Fruit fly (Drosophila melanogaster) whole organism, embryonic: Measurements from ENCODE around the gene Coq5.
A peak's percentile ranks its signal among the peaks of the same experiment; 100 is the strongest.

ENCODE experiments used
- Asciz ChIP-seq: fragments of 200-800 bp; sonication (Bioruptor generic); optimal IDR thresholded peaks from 2 replicates; lab custom pipeline; 2017; ENCODE audit warnings: missing biosample characterization, mild to moderate bottlenecking, missing genetic modification characterization, missing genetic modification reagents
- Atf3 ChIP-seq: fragments of 200-800 bp; sonication (Bioruptor generic); optimal IDR thresholded peaks from 3 replicates; lab custom pipeline; 2016; ENCODE audit warnings: missing biosample characterization, missing genetic modification characterization
- BEAF-32 ChIP-seq: fragments of 200-800 bp; sonication (Bioruptor generic); optimal IDR thresholded peaks from 3 replicates; lab custom pipeline; 2017; ENCODE audit warnings: missing biosample characterization, missing genetic modification characterization, mild to moderate bottlenecking, moderate library complexity, missing genetic modification reagents
- CG10274 ChIP-seq: fragments of 200-800 bp; sonication (Bioruptor generic); optimal IDR thresholded peaks from 3 replicates; lab custom pipeline; 2017; ENCODE audit warnings: missing biosample characterization, mild to moderate bottlenecking, missing genetic modification characterization
- CG10462 ChIP-seq: fragments of 200-800 bp; sonication (Bioruptor generic); optimal IDR thresholded peaks from 2 replicates; lab custom pipeline; 2016; ENCODE audit warnings: missing biosample characterization, missing genetic modification characterization
- CG12659 ChIP-seq: fragments of 200-800 bp; sonication (Bioruptor generic); optimal IDR thresholded peaks from 3 replicates; lab custom pipeline; 2017; ENCODE audit warnings: mild to moderate bottlenecking, missing biosample characterization, missing genetic modification reagents, missing genetic modification characterization
- CG14710 ChIP-seq: fragments of 200-800 bp; sonication (Bioruptor generic); optimal IDR thresholded peaks from 3 replicates; lab custom pipeline; 2019; ENCODE audit warnings: missing biosample characterization, mild to moderate bottlenecking, missing genetic modification characterization, moderate library complexity
- CG15269 ChIP-seq: fragments of 200-800 bp; sonication (Bioruptor generic); optimal IDR thresholded peaks from 2 replicates; lab custom pipeline; 2018; ENCODE audit warnings: missing biosample characterization, mild to moderate bottlenecking, missing genetic modification characterization, moderate library complexity
- CG1529 ChIP-seq: fragments of 200-800 bp; sonication (Bioruptor generic); optimal IDR thresholded peaks from 3 replicates; lab custom pipeline; 2018; ENCODE audit warnings: missing biosample characterization, missing genetic modification characterization
- CG1602 ChIP-seq: fragments of 200-800 bp; sonication (Bioruptor generic); optimal IDR thresholded peaks from 3 replicates; lab custom pipeline; 2016; ENCODE audit warnings: missing biosample characterization, missing genetic modification characterization
- CG1647 ChIP-seq: fragments of 200-800 bp; sonication (Bioruptor generic); optimal IDR thresholded peaks from 3 replicates; lab custom pipeline; 2016; ENCODE audit warnings: missing biosample characterization, missing genetic modification characterization
- CG17328 ChIP-seq: fragments of 200-800 bp; sonication (Bioruptor generic); IDR thresholded peaks from 2 replicates; pipeline ENCODE4 v1.3.6; 2022; ENCODE audit warnings: missing biosample characterization, missing genetic modification characterization
- CG17359 ChIP-seq: fragments of 200-800 bp; sonication (Bioruptor generic); optimal IDR thresholded peaks from 3 replicates; lab custom pipeline; 2018; ENCODE audit warnings: missing biosample characterization, mild to moderate bottlenecking, missing genetic modification characterization, moderate library complexity
- CG1832 ChIP-seq: fragments of 200-800 bp; sonication (Bioruptor generic); optimal IDR thresholded peaks from 2 replicates; lab custom pipeline; 2017; ENCODE audit warnings: missing biosample characterization, mild to moderate bottlenecking, missing genetic modification characterization, inconsistent platforms
- CG31441 ChIP-seq: fragments of 200-800 bp; sonication (Bioruptor generic); IDR thresholded peaks from 2 replicates; pipeline ENCODE4 v1.3.6; 2022; ENCODE audit warnings: missing biosample characterization, missing genetic modification characterization
- CG32767 ChIP-seq: fragments of 200-800 bp; sonication (Bioruptor generic); IDR thresholded peaks from 2 replicates; pipeline ENCODE4 v1.3.6; 2022; ENCODE audit warnings: missing biosample characterization, missing genetic modification characterization
- CG32772 ChIP-seq: fragments of 200-800 bp; sonication (Bioruptor generic); IDR thresholded peaks from 2 replicates; pipeline ENCODE4 v1.3.6; 2022; ENCODE audit warnings: missing biosample characterization, missing genetic modification characterization
- CG4730 ChIP-seq: fragments of 200-800 bp; sonication (Bioruptor generic); IDR thresholded peaks from 2 replicates; pipeline ENCODE4 v1.3.6; 2022; ENCODE audit warnings: missing biosample characterization, missing genetic modification characterization
- CG5180 ChIP-seq: fragments of 200-800 bp; sonication (Bioruptor generic); optimal IDR thresholded peaks from 3 replicates; lab custom pipeline; 2017; ENCODE audit warnings: missing biosample characterization, missing genetic modification characterization, mild to moderate bottlenecking, moderate library complexity, missing genetic modification reagents
- CG7556 ChIP-seq: fragments of 200-800 bp; sonication (Bioruptor generic); optimal IDR thresholded peaks from 2 replicates; lab custom pipeline; 2017; ENCODE audit warnings: missing biosample characterization, mild to moderate bottlenecking, missing genetic modification characterization
- CG9437 ChIP-seq: fragments of 200-800 bp; sonication (Bioruptor generic); optimal IDR thresholded peaks from 2 replicates; lab custom pipeline; 2018; ENCODE audit warnings: missing biosample characterization, mild to moderate bottlenecking, missing genetic modification characterization
- CG9932 ChIP-seq: fragments of 200-800 bp; sonication (Bioruptor generic); IDR thresholded peaks from 2 replicates; pipeline ENCODE4 v1.3.6; 2022; ENCODE audit warnings: missing biosample characterization, missing genetic modification characterization
- D19B ChIP-seq: fragments of 200-800 bp; sonication (Bioruptor generic); optimal IDR thresholded peaks from 2 replicates; lab custom pipeline; 2017; ENCODE audit warnings: missing biosample characterization, mild to moderate bottlenecking, missing genetic modification characterization
- Dek ChIP-seq: fragments of 200-800 bp; sonication (Bioruptor generic); optimal IDR thresholded peaks from 3 replicates; lab custom pipeline; 2019; ENCODE audit warnings: missing biosample characterization, mild to moderate bottlenecking, missing genetic modification characterization, moderate library complexity
- Dll ChIP-seq: fragments of 200-800 bp; sonication (Bioruptor generic); IDR thresholded peaks from 4 replicates; pipeline ENCODE4 v1.3.6; 2022; ENCODE audit warnings: missing biosample characterization, missing genetic modification characterization; ENCODE audit not compliant: partially characterized antibody
- E2f2 ChIP-seq: fragments of 200-800 bp; sonication (Bioruptor generic); IDR thresholded peaks from 2 replicates; pipeline ENCODE4 v1.3.6; 2022; ENCODE audit warnings: missing biosample characterization, missing genetic modification characterization
- H2.0 ChIP-seq: fragments of 200-800 bp; sonication (Bioruptor generic); IDR thresholded peaks from 2 replicates; pipeline ENCODE4 v1.3.6; 2022; ENCODE audit warnings: missing biosample characterization, missing genetic modification characterization
- HLH54F ChIP-seq: fragments of 200-800 bp; sonication (Bioruptor generic); optimal IDR thresholded peaks from 3 replicates; lab custom pipeline; 2016; ENCODE audit warnings: missing biosample characterization, missing genetic modification characterization
- Hr51 ChIP-seq, 2 experiments: fragments of 200-800 bp; sonication (Bioruptor generic); optimal IDR thresholded peaks; 2 replicates in 1 of 2; 3 replicates in 1 of 2; lab custom pipeline; 2016 to 2018; ENCODE audit warnings: missing biosample characterization in 2 of 2, missing genetic modification characterization in 2 of 2, mild to moderate bottlenecking in 1 of 2, moderate library complexity in 1 of 2
- Myb ChIP-seq: fragments of 200-800 bp; sonication (Bioruptor generic); optimal IDR thresholded peaks from 2 replicates; lab custom pipeline; 2016; ENCODE audit warnings: missing biosample characterization, missing genetic modification characterization
- Nf-YB ChIP-seq: fragments of 200-800 bp; sonication (Bioruptor generic); optimal IDR thresholded peaks from 3 replicates; lab custom pipeline; 2019; ENCODE audit warnings: missing biosample characterization, mild to moderate bottlenecking, missing genetic modification characterization, moderate library complexity
- Poxn ChIP-seq: fragments of 200-800 bp; sonication (Bioruptor generic); IDR thresholded peaks from 2 replicates; pipeline ENCODE4 v1.3.6; 2022; ENCODE audit warnings: missing biosample characterization, missing genetic modification characterization
- Sry-β ChIP-seq: fragments of 200-800 bp; sonication (Bioruptor generic); optimal IDR thresholded peaks from 2 replicates; lab custom pipeline; 2018; ENCODE audit warnings: missing biosample characterization, mild to moderate bottlenecking, missing genetic modification characterization, moderate library complexity
- abd-A ChIP-seq: fragments of 200-800 bp; sonication (Bioruptor generic); optimal IDR thresholded peaks from 3 replicates; lab custom pipeline; 2019; ENCODE audit warnings: missing biosample characterization, mild to moderate bottlenecking, missing genetic modification characterization, moderate library complexity
- ac ChIP-seq: fragments of 200-800 bp; sonication (Bioruptor generic); optimal IDR thresholded peaks from 3 replicates; lab custom pipeline; 2017; ENCODE audit warnings: missing biosample characterization, mild to moderate bottlenecking, missing genetic modification characterization
- ara ChIP-seq: fragments of 200-800 bp; sonication (Bioruptor generic); IDR thresholded peaks from 2 replicates; pipeline ENCODE4 v1.3.6; 2022; ENCODE audit warnings: missing biosample characterization, missing genetic modification characterization
- caup ChIP-seq: fragments of 200-800 bp; sonication (Bioruptor generic); optimal IDR thresholded peaks from 3 replicates; lab custom pipeline; 2017; ENCODE audit warnings: missing biosample characterization, mild to moderate bottlenecking, missing genetic modification characterization, moderate library complexity; ENCODE audit not compliant: severe bottlenecking
- chn ChIP-seq: fragments of 200-800 bp; sonication (Bioruptor generic); optimal IDR thresholded peaks from 2 replicates; lab custom pipeline; 2016; ENCODE audit warnings: missing biosample characterization, missing genetic modification characterization
- dan ChIP-seq: fragments of 200-800 bp; sonication (Bioruptor generic); IDR thresholded peaks from 2 replicates; pipeline ENCODE4 v1.3.6; 2022; ENCODE audit warnings: missing biosample characterization, missing genetic modification characterization
- ems ChIP-seq: fragments of 200-800 bp; sonication (Bioruptor generic); optimal IDR thresholded peaks from 3 replicates; lab custom pipeline; 2016; ENCODE audit warnings: missing biosample characterization, missing genetic modification characterization
- en ChIP-seq: fragments of 200-800 bp; sonication (Bioruptor generic); optimal IDR thresholded peaks from 2 replicates; lab custom pipeline; 2016; ENCODE audit warnings: missing biosample characterization, missing genetic modification characterization
- h ChIP-seq: fragments of >200 bp; optimal IDR thresholded peaks from 2 replicates; lab custom pipeline; 2017
- lbe ChIP-seq: fragments of 200-800 bp; sonication (Bioruptor generic); optimal IDR thresholded peaks from 2 replicates; lab custom pipeline; 2016; ENCODE audit warnings: missing biosample characterization, mild to moderate bottlenecking, missing genetic modification characterization
- lmd ChIP-seq: fragments of 200-800 bp; sonication (Bioruptor generic); IDR thresholded peaks from 2 replicates; pipeline ENCODE4 v1.3.6; 2022; ENCODE audit warnings: missing biosample characterization, missing genetic modification characterization
- nom ChIP-seq: fragments of 200-800 bp; sonication (Bioruptor generic); optimal IDR thresholded peaks from 2 replicates; lab custom pipeline; 2017; ENCODE audit warnings: missing biosample characterization, missing genetic modification characterization, mild to moderate bottlenecking, moderate library complexity, missing genetic modification reagents
- oc ChIP-seq: fragments of 200-800 bp; sonication (Bioruptor generic); optimal IDR thresholded peaks from 2 replicates; lab custom pipeline; 2018; ENCODE audit warnings: missing biosample characterization, mild to moderate bottlenecking, missing genetic modification characterization, moderate library complexity
- pb ChIP-seq: fragments of 200-800 bp; sonication (Bioruptor generic); optimal IDR thresholded peaks from 3 replicates; lab custom pipeline; 2016; ENCODE audit warnings: missing biosample characterization, missing genetic modification characterization
- pho ChIP-seq: fragments of 200-800 bp; sonication (Bioruptor generic); optimal IDR thresholded peaks from 2 replicates; lab custom pipeline; 2016; ENCODE audit warnings: missing biosample characterization, missing genetic modification characterization
- salm ChIP-seq: fragments of 200-800 bp; sonication (Bioruptor generic); optimal IDR thresholded peaks from 2 replicates; lab custom pipeline; 2018; ENCODE audit warnings: missing biosample characterization, mild to moderate bottlenecking, missing genetic modification characterization
- trem ChIP-seq: fragments of 200-800 bp; optimal IDR thresholded peaks from 3 replicates; lab custom pipeline; 2019; ENCODE audit warnings: missing biosample characterization, mild to moderate bottlenecking, missing genetic modification characterization, moderate library complexity
- tx ChIP-seq: fragments of 200-800 bp; sonication (Bioruptor generic); optimal IDR thresholded peaks from 2 replicates; lab custom pipeline; 2016; ENCODE audit warnings: missing biosample characterization, missing genetic modification characterization
- zen2 ChIP-seq: fragments of 200-800 bp; sonication (Bioruptor generic); IDR thresholded peaks from 3 replicates; pipeline ENCODE4 v1.3.6; 2022; ENCODE audit warnings: missing biosample characterization, missing genetic modification characterization; ENCODE audit not compliant: partially characterized antibody

Coq5 gene

DNA sequence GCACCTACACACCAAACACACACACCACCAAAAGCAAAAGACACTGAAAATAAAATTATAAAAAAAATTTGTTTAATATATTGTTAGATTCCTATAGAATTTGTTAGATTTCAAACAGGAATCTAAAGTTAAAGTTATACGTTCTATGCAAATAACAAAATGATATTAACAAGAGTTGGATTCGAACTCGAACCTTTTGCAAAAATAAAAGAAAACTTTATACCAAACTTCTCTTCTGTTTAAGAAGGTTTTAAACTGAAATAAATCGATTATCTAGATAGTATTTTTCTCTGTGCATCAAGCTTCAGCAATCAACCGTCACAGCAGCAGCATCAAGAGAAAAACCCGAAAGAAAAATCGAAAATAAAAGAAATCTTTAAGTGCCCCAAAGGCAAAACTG lies 32.1 kb upstream of the Coq5 start (continued):
- no peak for TF ChIP-seq CG10462
- no peak for TF ChIP-seq CG1529 (GFP tag; lab: Kevin White, UChicago)
- TF ChIP-seq CG17359 (tag; lab: Kevin White, UChicago) = peak; percentile 64
- TF ChIP-seq dan (GFP tag; lab: Robert Waterston, UW) = no peak
- no peak for TF ChIP-seq Dek
- TF ChIP-seq CG9932 (GFP tag; lab: Robert Waterston, UW) = no peak
- TF ChIP-seq ems (GFP tag; lab: Kevin White, UChicago) = no peak
- no peak for TF ChIP-seq CG1832 (GFP tag; lab: Kevin White, UChicago)
- no peak for TF ChIP-seq H2.0 (GFP tag; lab: Robert Waterston, UW)
- no peak for TF ChIP-seq h (lab: Kevin White, UChicago)
- no peak for TF ChIP-seq CG4730 (GFP tag; lab: Robert Waterston, UW)
- no peak for TF ChIP-seq pho (GFP tag; lab: Kevin White, UChicago)
- no peak for TF ChIP-seq Atf3 (GFP tag; lab: Kevin White, UChicago)
- peak in 1 of 2 experiments; percentile 66 for TF ChIP-seq Hr51 (GFP tag; optimal IDR thresholded peaks at IDR 0.05; lab: Kevin White, UChicago)
- no peak for TF ChIP-seq HLH54F
- no peak for TF ChIP-seq Dll
- no peak for TF ChIP-seq en (GFP tag; lab: Kevin White, UChicago)
- peak; percentile 38 for TF ChIP-seq CG7556 (GFP tag; lab: Kevin White, UChicago)
- TF ChIP-seq nom (GFP tag; lab: Kevin White, UChicago) = no peak
- TF ChIP-seq CG15269 = peak; percentile 23
- TF ChIP-seq D19B (GFP tag; lab: Kevin White, UChicago) = no peak
- TF ChIP-seq CG17328 (GFP tag; lab: Robert Waterston, UW) = no peak
- TF ChIP-seq tx (GFP tag; lab: Kevin White, UChicago) = no peak
- peak; percentile 11 for TF ChIP-seq CG12659
- TF ChIP-seq CG1602 (GFP tag; lab: Kevin White, UChicago) = no peak
- TF ChIP-seq CG1647 (GFP tag; lab: Kevin White, UChicago) = no peak
- TF ChIP-seq ara (GFP tag; lab: Robert Waterston, UW) = no peak
- TF ChIP-seq Poxn (GFP tag; lab: Robert Waterston, UW) = no peak
- TF ChIP-seq Nf-YB (GFP tag; lab: Kevin White, UChicago) = no peak
- TF ChIP-seq caup = no peak
- TF ChIP-seq Asciz = peak; percentile 49
- TF ChIP-seq CG9437 (GFP tag; lab: Kevin White, UChicago) = no peak
- no peak for TF ChIP-seq abd-A (tag; lab: Kevin White, UChicago)
- no peak for TF ChIP-seq CG5180 (GFP tag; lab: Kevin White, UChicago)
- TF ChIP-seq lmd (GFP tag; lab: Robert Waterston, UW) = no peak
- no peak for TF ChIP-seq Myb (GFP tag; lab: Kevin White, UChicago)
- peak; percentile 9 for TF ChIP-seq oc (tag; lab: Kevin White, UChicago)
- no peak for TF ChIP-seq CG32772 (GFP tag; lab: Robert Waterston, UW)
- TF ChIP-seq lbe (GFP tag; lab: Kevin White, UChicago) = no peak
- TF ChIP-seq ac (GFP tag; lab: Kevin White, UChicago) = no peak
- no peak for TF ChIP-seq chn (GFP tag; lab: Kevin White, UChicago)
- no peak for TF ChIP-seq CG10274 (GFP tag; lab: Kevin White, UChicago)
- TF ChIP-seq zen2 = no peak
- TF ChIP-seq E2f2 (GFP tag; lab: Robert Waterston, UW) = no peak
- TF ChIP-seq trem (tag; lab: Kevin White, UChicago) = peak; percentile 9
- TF ChIP-seq CG31441 = peak; percentile 67
- TF ChIP-seq Sry-β = no peak
- TF ChIP-seq CG32767 (GFP tag; lab: Robert Waterston, UW) = no peak
- TF ChIP-seq CG14710 (tag; lab: Kevin White, UChicago) = peak; percentile 42
- TF ChIP-seq salm = no peak
- no peak for TF ChIP-seq BEAF-32 (GFP tag; lab: Kevin White, UChicago)
- TF ChIP-seq pb (GFP tag; lab: Kevin White, UChicago) = no peak
